Fruit fly (Drosophila melanogaster) whole organism, embryonic: ENCODE data around the gene RpL7.

Experiments used
- Antp ChIP-seq: fragments of 200-800 bp; sonication (Bioruptor generic); optimal IDR thresholded peaks from 3 replicates; lab custom pipeline; 2016; ENCODE audit warnings: missing biosample characterization, missing genetic modification characterization
- Awh ChIP-seq: fragments of 200-800 bp; sonication (Bioruptor generic); IDR thresholded peaks from 2 replicates; pipeline ENCODE4, ENCODE4 v1.3.6; 2022; ENCODE audit warnings: missing biosample characterization, missing genetic modification characterization
- Blimp-1 ChIP-seq: fragments of 200-800 bp; sonication (Bioruptor generic); optimal IDR thresholded peaks from 3 replicates; lab custom pipeline; 2018; ENCODE audit warnings: missing biosample characterization, missing genetic modification characterization, mild to moderate bottlenecking, moderate library complexity, missing genetic modification reagents
- CG10209 ChIP-seq: fragments of 200-800 bp; sonication (Bioruptor generic); optimal IDR thresholded peaks from 3 replicates; lab custom pipeline; 2017; ENCODE audit warnings: missing biosample characterization, mild to moderate bottlenecking, missing genetic modification characterization, missing genetic modification reagents
- CG11093 ChIP-seq: fragments of 200-800 bp; sonication (Bioruptor generic); IDR thresholded peaks from 3 replicates; pipeline ENCODE4 v1.3.6; 2022; ENCODE audit warnings: missing biosample characterization, missing genetic modification characterization
- CG11398 ChIP-seq: fragments of 200-800 bp; sonication (Bioruptor generic); optimal IDR thresholded peaks from 2 replicates; lab custom pipeline; 2016; ENCODE audit warnings: missing biosample characterization, missing genetic modification characterization
- CG11456 ChIP-seq: fragments of 200-800 bp; sonication (Bioruptor generic); IDR thresholded peaks from 3 replicates; pipeline ENCODE4 v1.3.6; 2022; ENCODE audit warnings: missing biosample characterization, missing genetic modification characterization
- CG11723 ChIP-seq: fragments of 200-800 bp; sonication (Bioruptor generic); optimal IDR thresholded peaks from 2 replicates; lab custom pipeline; 2017; ENCODE audit warnings: missing biosample characterization, mild to moderate bottlenecking, missing genetic modification characterization
- CG12219 ChIP-seq: fragments of 200-800 bp; sonication (Bioruptor generic); optimal IDR thresholded peaks from 3 replicates; lab custom pipeline; 2018; ENCODE audit warnings: missing biosample characterization, mild to moderate bottlenecking, missing genetic modification characterization
- CG13894 ChIP-seq: fragments of 200-800 bp; sonication (Bioruptor generic); optimal IDR thresholded peaks from 3 replicates; lab custom pipeline; 2018; ENCODE audit warnings: missing biosample characterization, mild to moderate bottlenecking, missing genetic modification characterization, moderate library complexity
- CG16813 ChIP-seq: fragments of 200-800 bp; sonication (Bioruptor generic); IDR thresholded peaks from 3 replicates; pipeline ENCODE4 v1.3.6; 2022; ENCODE audit warnings: missing biosample characterization, missing genetic modification characterization; ENCODE audit not compliant: partially characterized antibody
- CG16863 ChIP-seq: fragments of 200-800 bp; sonication (Bioruptor generic); optimal IDR thresholded peaks from 3 replicates; lab custom pipeline; 2016; ENCODE audit warnings: missing biosample characterization, missing genetic modification characterization
- CG17612 ChIP-seq: fragments of 200-800 bp; sonication (Bioruptor generic); IDR thresholded peaks from 2 replicates; pipeline ENCODE4 v1.3.6; 2022; ENCODE audit warnings: missing biosample characterization, missing genetic modification characterization
- CG17829 ChIP-seq: fragments of 200-800 bp; optimal IDR thresholded peaks from 2 replicates; lab custom pipeline; 2019; ENCODE audit warnings: missing biosample characterization, mild to moderate bottlenecking, missing genetic modification characterization, moderate library complexity
- CG17912 ChIP-seq: fragments of 200-800 bp; sonication (Bioruptor generic); optimal IDR thresholded peaks from 2 replicates; lab custom pipeline; 2018; ENCODE audit warnings: missing biosample characterization, mild to moderate bottlenecking, missing genetic modification characterization
- CG18262 ChIP-seq: fragments of 200-800 bp; optimal IDR thresholded peaks from 3 replicates; lab custom pipeline; 2019; ENCODE audit warnings: missing biosample characterization, mild to moderate bottlenecking, missing genetic modification characterization, moderate library complexity
- CG31224 ChIP-seq: fragments of 200-800 bp; sonication (Bioruptor generic); IDR thresholded peaks from 2 replicates; pipeline ENCODE4 v1.3.6; 2022; ENCODE audit warnings: missing biosample characterization, missing genetic modification characterization
- CG34224 ChIP-seq: fragments of 200-800 bp; sonication (Bioruptor generic); IDR thresholded peaks from 3 replicates; pipeline ENCODE4 v1.3.6; 2022; ENCODE audit warnings: missing biosample characterization, missing genetic modification characterization; ENCODE audit not compliant: partially characterized antibody
- CG34422 ChIP-seq: fragments of 200-800 bp; sonication (Bioruptor generic); IDR thresholded peaks from 3 replicates; pipeline ENCODE4 v1.3.6; 2022; ENCODE audit warnings: missing biosample characterization, missing genetic modification characterization
- CG5180 ChIP-seq: fragments of 200-800 bp; sonication (Bioruptor generic); optimal IDR thresholded peaks from 3 replicates; lab custom pipeline; 2017; ENCODE audit warnings: missing biosample characterization, missing genetic modification characterization, mild to moderate bottlenecking, moderate library complexity, missing genetic modification reagents
- CG5245 ChIP-seq: fragments of 200-800 bp; sonication (Bioruptor generic); optimal IDR thresholded peaks from 3 replicates; lab custom pipeline; 2016; ENCODE audit warnings: missing biosample characterization, missing genetic modification characterization
- CG6689 ChIP-seq: fragments of 200-800 bp; sonication (Bioruptor generic); IDR thresholded peaks from 2 replicates; pipeline ENCODE4 v1.3.6; 2022; ENCODE audit warnings: missing biosample characterization, missing genetic modification characterization
- CG8388 ChIP-seq: fragments of 200-800 bp; sonication (Bioruptor generic); optimal IDR thresholded peaks from 2 replicates; lab custom pipeline; 2019; ENCODE audit warnings: missing biosample characterization, mild to moderate bottlenecking, missing genetic modification characterization, moderate library complexity
- CG8765 ChIP-seq: fragments of 200-800 bp; sonication (Bioruptor generic); IDR thresholded peaks from 2 replicates; pipeline ENCODE4 v1.3.6; 2022; ENCODE audit warnings: missing biosample characterization, missing genetic modification characterization
- CG9797 ChIP-seq: fragments of 200-800 bp; sonication (Bioruptor generic); optimal IDR thresholded peaks from 3 replicates; lab custom pipeline; 2018; ENCODE audit warnings: missing biosample characterization, mild to moderate bottlenecking, missing genetic modification characterization
- Dbx ChIP-seq: fragments of 200-800 bp; sonication (Bioruptor generic); IDR thresholded peaks from 3 replicates; pipeline ENCODE4 v1.3.6; 2022; ENCODE audit warnings: missing biosample characterization, missing genetic modification characterization
- Doc2 ChIP-seq: fragments of 200-800 bp; sonication (Bioruptor generic); IDR thresholded peaks from 2 replicates; pipeline ENCODE4 v1.3.6; 2022; ENCODE audit warnings: missing biosample characterization, missing genetic modification characterization
- Gug ChIP-seq: fragments of 200-800 bp; sonication (Bioruptor generic); IDR thresholded peaks from 4 replicates; pipeline ENCODE4 v1.3.6; 2022; ENCODE audit warnings: missing biosample characterization, missing genetic modification characterization
- NFAT ChIP-seq: fragments of 200-800 bp; sonication (Bioruptor generic); IDR thresholded peaks from 2 replicates; pipeline ENCODE4 v1.3.6; 2022; ENCODE audit warnings: missing biosample characterization, missing genetic modification characterization
- Optix ChIP-seq: fragments of 200-800 bp; sonication (Bioruptor generic); IDR thresholded peaks from 3 replicates; pipeline ENCODE4 v1.3.6; 2022; ENCODE audit warnings: missing biosample characterization, missing genetic modification characterization
- Rfx ChIP-seq: fragments of 200-800 bp; sonication (Bioruptor generic); IDR thresholded peaks from 2 replicates; pipeline ENCODE4 v1.3.6; 2022; ENCODE audit warnings: missing biosample characterization, missing genetic modification characterization
- Rx ChIP-seq: fragments of 200-800 bp; sonication (Bioruptor generic); IDR thresholded peaks from 2 replicates; pipeline ENCODE4 v1.3.6; 2022; ENCODE audit warnings: missing biosample characterization, missing genetic modification characterization
- Sox100B ChIP-seq: fragments of 200-800 bp; sonication (Bioruptor generic); optimal IDR thresholded peaks from 3 replicates; lab custom pipeline; 2018; ENCODE audit warnings: missing biosample characterization, mild to moderate bottlenecking, missing genetic modification characterization
- btn ChIP-seq: fragments of 200-800 bp; sonication (Bioruptor generic); optimal IDR thresholded peaks from 2 replicates; lab custom pipeline; 2016; ENCODE audit warnings: missing biosample characterization, missing genetic modification characterization
- cg ChIP-seq: fragments of 200-800 bp; sonication (Bioruptor generic); optimal IDR thresholded peaks from 3 replicates; lab custom pipeline; 2019; ENCODE audit warnings: missing biosample characterization, mild to moderate bottlenecking, missing genetic modification characterization, moderate library complexity
- crol ChIP-seq: fragments of 200-800 bp; sonication (Bioruptor generic); IDR thresholded peaks from 2 replicates; pipeline ENCODE4 v1.3.6; 2022; ENCODE audit warnings: missing biosample characterization, missing genetic modification characterization
- exex ChIP-seq: fragments of 200-800 bp; sonication (Bioruptor generic); optimal IDR thresholded peaks from 4 replicates; lab custom pipeline; 2018; ENCODE audit warnings: missing biosample characterization, mild to moderate bottlenecking, missing genetic modification characterization, moderate library complexity
- eyg ChIP-seq: fragments of 200-800 bp; sonication (Bioruptor generic); optimal IDR thresholded peaks from 3 replicates; lab custom pipeline; 2016; ENCODE audit warnings: missing biosample characterization, missing genetic modification characterization
- fd64A ChIP-seq: fragments of 200-800 bp; sonication (Bioruptor generic); optimal IDR thresholded peaks from 3 replicates; lab custom pipeline; 2018; ENCODE audit warnings: missing biosample characterization, mild to moderate bottlenecking, missing genetic modification characterization
- fu2 ChIP-seq: fragments of 200-800 bp; sonication (Bioruptor generic); optimal IDR thresholded peaks from 2 replicates; lab custom pipeline; 2016; ENCODE audit warnings: missing biosample characterization, missing genetic modification characterization
- gcm2 ChIP-seq: fragments of 200-800 bp; sonication (Bioruptor generic); optimal IDR thresholded peaks from 2 replicates; lab custom pipeline; 2016; ENCODE audit warnings: missing biosample characterization, missing genetic modification characterization
- gfzf ChIP-seq: fragments of 200-800 bp; sonication (Bioruptor generic); optimal IDR thresholded peaks from 2 replicates; lab custom pipeline; 2016; ENCODE audit warnings: missing biosample characterization, mild to moderate bottlenecking, missing genetic modification characterization, moderate library complexity
- grau ChIP-seq: fragments of 200-800 bp; optimal IDR thresholded peaks from 3 replicates; lab custom pipeline; 2019; ENCODE audit warnings: missing biosample characterization, mild to moderate bottlenecking, missing genetic modification characterization, moderate library complexity
- grn ChIP-seq: fragments of 200-800 bp; sonication (Bioruptor generic); optimal IDR thresholded peaks from 3 replicates; lab custom pipeline; 2017; ENCODE audit warnings: missing biosample characterization, missing genetic modification characterization
- gro ChIP-seq: fragments of 200-800 bp; sonication (Bioruptor generic); optimal IDR thresholded peaks from 2 replicates; lab custom pipeline; 2016; ENCODE audit warnings: missing biosample characterization, missing genetic modification characterization
- luna ChIP-seq: fragments of 200-800 bp; sonication (Bioruptor generic); optimal IDR thresholded peaks from 2 replicates; lab custom pipeline; 2016; ENCODE audit warnings: missing biosample characterization, missing genetic modification characterization
- pum ChIP-seq: fragments of 200-800 bp; sonication (Bioruptor generic); optimal IDR thresholded peaks from 2 replicates; lab custom pipeline; 2016; ENCODE audit warnings: missing biosample characterization, missing genetic modification characterization
- sc ChIP-seq, 3 experiments: fragments of >200 bp in 2 of 3; fragments of 200-800 bp in 1 of 3; sonication (Bioruptor generic) in 1 of 3; optimal IDR thresholded peaks; 2 replicates in 2 of 3; 3 replicates in 1 of 3; lab custom pipeline; 2017; ENCODE audit warnings: mild to moderate bottlenecking in 1 of 3, missing biosample characterization in 1 of 3, missing genetic modification characterization in 1 of 3, missing genetic modification reagents in 1 of 3
- tll ChIP-seq, 2 experiments: fragments of 200-800 bp in 1 of 2; fragments of >200 bp in 1 of 2; sonication (Bioruptor generic) in 1 of 2; optimal IDR thresholded peaks; 2 replicates each; lab custom pipeline; 2017 to 2019; ENCODE audit warnings: missing biosample characterization in 2 of 2, missing genetic modification characterization in 2 of 2, mild to moderate bottlenecking in 1 of 2, moderate library complexity in 1 of 2
- tx ChIP-seq: fragments of 200-800 bp; sonication (Bioruptor generic); optimal IDR thresholded peaks from 2 replicates; lab custom pipeline; 2016; ENCODE audit warnings: missing biosample characterization, missing genetic modification characterization
- wek ChIP-seq: fragments of 200-800 bp; sonication (Bioruptor generic); optimal IDR thresholded peaks from 3 replicates; lab custom pipeline; 2018; ENCODE audit warnings: missing biosample characterization, mild to moderate bottlenecking, missing genetic modification characterization, moderate library complexity

RpL7 gene

dm6 chr2L:10206633-10207162 is 5.9 kb downstream of the RpL7 start, which contains the start of gene Snx17 (continued):
- TF ChIP-seq eyg (no peak), CG11398 (GFP tag; lab: Kevin White, UChicago) (no peak), fd64A (GFP tag; lab: Kevin White, UChicago) (no peak), gro (GFP tag; lab: Kevin White, UChicago) (no peak), Sox100B (GFP tag; lab: Kevin White, UChicago) (no peak), grau (tag; lab: Kevin White, UChicago) (no peak), CG34422 (GFP tag; lab: Robert Waterston, UW) (0 out of 3 replicates have a peak, but pooled peaks have one; percentile 12), CG11723 (GFP tag; lab: Kevin White, UChicago) (no peak), luna (no peak), CG11456 (GFP tag; lab: Robert Waterston, UW) (no peak), pum (no peak), CG16813 (0 out of 3 replicates have a peak, but pooled peaks have one; percentile 22), btn (GFP tag; lab: Kevin White, UChicago) (no peak), exex (tag; lab: Kevin White, UChicago) (no peak), Antp (no peak), Blimp-1 (GFP tag; lab: Kevin White, UChicago) (no peak), CG9797 (GFP tag; lab: Kevin White, UChicago) (peak; percentile 66), CG17912 (GFP tag; lab: Kevin White, UChicago) (no peak), Optix (GFP tag; lab: Robert Waterston, UW) (no peak), grn (GFP tag; lab: Kevin White, UChicago) (no peak), Doc2 (GFP tag; lab: Robert Waterston, UW) (no peak), tx (GFP tag; lab: Kevin White, UChicago) (no peak), NFAT (GFP tag; lab: Robert Waterston, UW) (no peak), CG17829 (tag; lab: Kevin White, UChicago) (no peak), sc (optimal IDR thresholded peaks at IDR 0.05; lab: Kevin White, UChicago) (no peak), sc (GFP tag; optimal IDR thresholded peaks at IDR 0.05; lab: Kevin White, UChicago) (no peak), CG8388 (GFP tag; lab: Kevin White, UChicago) (no peak), Rx (GFP tag; lab: Robert Waterston, UW) (no peak), CG34224 (GFP tag; lab: Robert Waterston, UW) (no peak), CG18262 (no peak), Awh (GFP tag; lab: Robert Waterston, UW) (no peak), CG13894 (tag; lab: Kevin White, UChicago) (no peak), fu2 (GFP tag; lab: Kevin White, UChicago) (no peak), gfzf (GFP tag; lab: Kevin White, UChicago) (peak; percentile 68), CG11093 (GFP tag; lab: Robert Waterston, UW) (no peak), CG5180 (GFP tag; lab: Kevin White, UChicago) (no peak), cg (no peak), CG5245 (no peak), CG16863 (GFP tag; lab: Kevin White, UChicago) (no peak), Rfx (GFP tag; lab: Robert Waterston, UW) (no peak), Dbx (GFP tag; lab: Robert Waterston, UW) (peak; percentile 29; the same call in 1 of the 3 replicates), CG17612 (GFP tag; lab: Robert Waterston, UW) (no peak), CG31224 (GFP tag; lab: Robert Waterston, UW) (no peak), crol (GFP tag; lab: Robert Waterston, UW) (no peak), Gug (no peak), CG8765 (no peak), CG6689 (no peak), CG12219 (no peak), wek (GFP tag; lab: Kevin White, UChicago) (peak; percentile 26), CG10209 (GFP tag; lab: Kevin White, UChicago) (no peak), gcm2 (GFP tag; lab: Kevin White, UChicago) (no peak), tll (GFP tag; optimal IDR thresholded peaks at IDR 0.05; lab: Kevin White, UChicago) (no peak)
